Fruit fly (Drosophila melanogaster) whole organism, wandering third instar larva: ENCODE data around the gene CG10274.

Source experiments
- OdsH ChIP-seq: fragments of 200-800 bp; sonication (Bioruptor generic); optimal IDR thresholded peaks from 2 replicates; lab custom pipeline; 2016; ENCODE audit warnings: missing biosample characterization, mild to moderate bottlenecking, missing genetic modification characterization
- fru ChIP-seq: fragments of 200-800 bp; sonication (Bioruptor generic); optimal IDR thresholded peaks from 3 replicates; lab custom pipeline; 2016; ENCODE audit warnings: missing biosample characterization, mild to moderate bottlenecking, missing genetic modification characterization
- psq ChIP-seq: fragments of 200-800 bp; sonication (Bioruptor generic); optimal IDR thresholded peaks from 3 replicates; lab custom pipeline; 2017; ENCODE audit warnings: missing biosample characterization, mild to moderate bottlenecking, missing genetic modification characterization, moderate library complexity

DNA sequence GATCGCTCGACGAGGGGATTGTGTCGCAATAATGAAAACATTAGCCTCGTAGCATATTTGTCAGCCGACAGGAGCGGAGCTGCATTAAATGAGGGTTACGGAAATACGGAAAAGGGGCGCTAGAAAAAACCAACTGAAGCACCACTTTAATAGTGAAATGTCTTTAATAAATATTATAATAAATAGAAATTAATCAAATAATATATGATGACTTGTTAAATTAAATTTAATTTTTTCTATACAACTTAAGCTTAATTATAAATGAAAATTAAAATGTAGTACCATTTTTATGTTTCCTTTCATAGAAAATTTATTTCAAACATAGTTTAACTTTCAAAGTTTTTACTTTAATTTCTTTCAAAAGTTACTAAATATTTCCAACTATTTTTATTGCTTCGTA, 19.6 kb downstream of the CG10274 start:
- TF ChIP-seq fru (no peak), OdsH (no peak), psq (GFP tag; lab: Kevin White, UChicago) (no peak)
